Worm (Caenorhabditis elegans): ENCODE measurements around the gene srpa-68.
A peak's percentile ranks its signal among the peaks of the same experiment; 100 is the strongest.

The srpa-68 gene

ce11 chrV:12307011-12307540 lies 15.6 kb upstream of the srpa-68 start, which contains the start of gene srg-45:
TSS of gene srg-45 (plus strand) at chrV:12307490.
- TF ChIP-seq egl-27 (tag; optimal IDR thresholded peaks at IDR 0.05) (no peak), aly-2 (tag; optimal IDR thresholded peaks at IDR 0.05) (no peak), fkh-2 (tag; optimal IDR thresholded peaks at IDR 0.05) (no peak), ZK546.5 (tag; optimal IDR thresholded peaks at IDR 0.05) (no peak), nhr-28 (tag; optimal IDR thresholded peaks at IDR 0.05) (no peak), ceh-9 (tag; optimal IDR thresholded peaks at IDR 0.05) (no peak)

- TF ChIP-seq nhr-77 (tag; optimal IDR thresholded peaks at IDR 0.05), result no peak
- no peak for TF ChIP-seq nhr-11 (tag; optimal IDR thresholded peaks at IDR 0.05)
- TF ChIP-seq ama-1 (optimal IDR thresholded peaks at IDR 0.05), result no peak
- no peak for TF ChIP-seq sea-2 (GFP tag; optimal IDR thresholded peaks at IDR 0.05)
- no peak for TF ChIP-seq fkh-2 (tag; optimal IDR thresholded peaks at IDR 0.05)
- no peak for TF ChIP-seq nhr-67 (tag; optimal IDR thresholded peaks at IDR 0.05)
- no peak for TF ChIP-seq ceh-28 (tag; optimal IDR thresholded peaks at IDR 0.05)
- TF ChIP-seq nhr-12 (tag; optimal IDR thresholded peaks at IDR 0.05), result no peak
- no peak for TF ChIP-seq ztf-4 (tag; optimal IDR thresholded peaks at IDR 0.05)
- TF ChIP-seq jun-1 (tag; optimal IDR thresholded peaks at IDR 0.05), result no peak
- TF ChIP-seq lin-15B (tag; optimal IDR thresholded peaks at IDR 0.05), result no peak
- TF ChIP-seq daf-12 (tag; optimal IDR thresholded peaks at IDR 0.05), result no peak
- TF ChIP-seq ceh-82 (tag; optimal IDR thresholded peaks at IDR 0.05), result no peak
Measured at ce11 chrV:12305677-12306076, 14.2 kb upstream of the srpa-68 start.

- TF ChIP-seq eor-1 (tag; optimal IDR thresholded peaks at IDR 0.05), result no peak
- peak; percentile 46 for TF ChIP-seq ceh-28 (tag; optimal IDR thresholded peaks at IDR 0.05)
- TF ChIP-seq fkh-2 (tag; optimal IDR thresholded peaks at IDR 0.05), result no peak
- peak; percentile 89 for TF ChIP-seq lin-39 (tag; optimal IDR thresholded peaks at IDR 0.05)
- TF ChIP-seq pha-4 (tag; optimal IDR thresholded peaks at IDR 0.05), result peak; percentile 75
- TF ChIP-seq ztf-11 (tag; optimal IDR thresholded peaks at IDR 0.05), result peak; percentile 42
- TF ChIP-seq nhr-25 (tag; optimal IDR thresholded peaks at IDR 0.05), result peak; percentile 70
- peak; percentile 79 for TF ChIP-seq nhr-76 (tag; optimal IDR thresholded peaks at IDR 0.05)
- TF ChIP-seq ceh-9 (tag; optimal IDR thresholded peaks at IDR 0.05), result no peak
- TF ChIP-seq elt-2 (tag; optimal IDR thresholded peaks at IDR 0.05), result peak; percentile 63
- peak; percentile 94 for TF ChIP-seq lsy-12 (tag; optimal IDR thresholded peaks at IDR 0.05)
- peak; percentile 7 for TF ChIP-seq ZK546.5 (tag; optimal IDR thresholded peaks at IDR 0.05)
- TF ChIP-seq mml-1 (tag; optimal IDR thresholded peaks at IDR 0.05), result peak; percentile 5
- peak; percentile 6 for TF ChIP-seq nhr-67 (tag; optimal IDR thresholded peaks at IDR 0.05)
- TF ChIP-seq aly-2 (tag; optimal IDR thresholded peaks at IDR 0.05), result peak; percentile 82
- TF ChIP-seq nhr-77 (tag; optimal IDR thresholded peaks at IDR 0.05), result peak; percentile 75
- TF ChIP-seq elt-1 (tag; optimal IDR thresholded peaks at IDR 0.05), result peak; percentile 16
- TF ChIP-seq nhr-28 (tag; optimal IDR thresholded peaks at IDR 0.05), result peak; percentile 56
- peak; percentile 19 for TF ChIP-seq pqm-1 (tag; optimal IDR thresholded peaks at IDR 0.05)
- TF ChIP-seq daf-12 (tag; optimal IDR thresholded peaks at IDR 0.05), result no peak
- peak; percentile 97 for TF ChIP-seq nhr-43 (tag; optimal IDR thresholded peaks at IDR 0.05; ENCODE audit: poor library complexity, severe bottlenecking)
- peak; percentile 95 for TF ChIP-seq tbx-2 (tag; optimal IDR thresholded peaks at IDR 0.05)
- no peak for TF ChIP-seq mdl-1 (tag; optimal IDR thresholded peaks at IDR 0.05)
- peak; percentile 69 for TF ChIP-seq R02D3.7 (tag; optimal IDR thresholded peaks at IDR 0.05)
- no peak for TF ChIP-seq snpc-4 (tag; optimal IDR thresholded peaks at IDR 0.05)
- peak; percentile 100 for TF ChIP-seq hmg-11 (tag; optimal IDR thresholded peaks at IDR 0.05)
- TF ChIP-seq ama-1 (optimal IDR thresholded peaks at IDR 0.05), result peak; percentile 88
- TF ChIP-seq egl-5 (tag; optimal IDR thresholded peaks at IDR 0.05), result peak; percentile 58
- TF ChIP-seq unc-39 (tag; optimal IDR thresholded peaks at IDR 0.05), result no peak
- TF ChIP-seq skn-1 (tag; optimal IDR thresholded peaks at IDR 0.05), result peak; percentile 80
- TF ChIP-seq ceh-16 (tag; optimal IDR thresholded peaks at IDR 0.05), result peak; percentile 37
- TF ChIP-seq nhr-237 (tag; optimal IDR thresholded peaks at IDR 0.05), result no peak
- TF ChIP-seq nhr-11 (tag; optimal IDR thresholded peaks at IDR 0.05), result peak; percentile 26
- TF ChIP-seq lin-15B (tag; optimal IDR thresholded peaks at IDR 0.05), result peak; percentile 35
- TF ChIP-seq unc-62 (GFP tag; optimal IDR thresholded peaks at IDR 0.05), result peak; percentile 13
- peak; percentile 45 for TF ChIP-seq fkh-10 (GFP tag; optimal IDR thresholded peaks at IDR 0.05)
- peak; percentile 67 for TF ChIP-seq zag-1 (tag; optimal IDR thresholded peaks at IDR 0.05)
- peak; percentile 70 for TF ChIP-seq nhr-23 (tag; optimal IDR thresholded peaks at IDR 0.05)
- no peak for TF ChIP-seq fos-1 (tag; optimal IDR thresholded peaks at IDR 0.05)
- peak; percentile 1 for TF ChIP-seq egl-27 (tag; optimal IDR thresholded peaks at IDR 0.05)
- TF ChIP-seq elt-3 (tag; optimal IDR thresholded peaks at IDR 0.05), result peak in 2 of 3 experiments; percentile 28 to 77
- TF ChIP-seq ceh-82 (tag; optimal IDR thresholded peaks at IDR 0.05), result peak; percentile 94
- TF ChIP-seq ztf-4 (tag; optimal IDR thresholded peaks at IDR 0.05), result peak; percentile 71
- TF ChIP-seq sea-2 (GFP tag; optimal IDR thresholded peaks at IDR 0.05), result peak; percentile 5
- peak; percentile 4 for TF ChIP-seq nhr-12 (tag; optimal IDR thresholded peaks at IDR 0.05)
- TF ChIP-seq jun-1 (tag; optimal IDR thresholded peaks at IDR 0.05), result peak; percentile 66
Measured at ce11 chrV:12303453-12304077, 12.1 kb upstream of the srpa-68 start.
